Worm (Caenorhabditis elegans) whole organism, late embryonic: ENCODE results near the gene alh-2.

Experiments
- ama-1 ChIP-seq: fragments of 150-350 bp; optimal IDR thresholded peaks from 2 replicates; lab custom pipeline; 2014
- elt-4 ChIP-seq: sonication (generic microtip); optimal IDR thresholded peaks from 2 replicates; lab custom pipeline; 2016; ENCODE audit warnings: missing genetic modification characterization, missing compliant biosample characterization
- nhr-11 ChIP-seq: fragments of 150-350 bp; optimal IDR thresholded peaks from 2 replicates; lab custom pipeline; 2014; ENCODE audit warnings: missing biosample characterization, missing genetic modification characterization
- tbx-2 ChIP-seq: sonication (generic microtip); optimal IDR thresholded peaks from 2 replicates; lab custom pipeline; 2016; ENCODE audit warnings: missing genetic modification characterization, missing compliant biosample characterization
- unc-86 ChIP-seq: sonication (generic microtip); optimal IDR thresholded peaks from 2 replicates; lab custom pipeline; 2016; ENCODE audit warnings: missing genetic modification characterization, missing compliant biosample characterization

ce11 chrV:1631717-1632116 lies 12.3 kb upstream of the alh-2 start, which contains the start of gene irld-17:
- no peak for TF ChIP-seq elt-4
- TF ChIP-seq unc-86 (tag; lab: Kevin White, UChicago), result no peak
- no peak for TF ChIP-seq ama-1
- no peak for TF ChIP-seq nhr-11 (tag; lab: Kevin White, UChicago)
- no peak for TF ChIP-seq tbx-2 (tag; lab: Kevin White, UChicago)
